Worm (Caenorhabditis elegans): ENCODE data around the gene ugt-55.
A peak's percentile ranks its signal among the peaks of the same experiment; 100 is the strongest.

ugt-55 gene

ce11 chrV:12291587-12291986, 35.1 kb downstream of the ugt-55 start, which contains the start of the genes srpa-68 and srh-16 (continued):
- TF ChIP-seq gei-8 (GFP tag; optimal IDR thresholded peaks at IDR 0.05) (no peak), lsy-2 (tag; optimal IDR thresholded peaks at IDR 0.05) (peak; percentile 22 to 94), dpl-1 (GFP tag; optimal IDR thresholded peaks at IDR 0.05) (peak; percentile 99), nhr-28 (tag; optimal IDR thresholded peaks at IDR 0.05) (peak; percentile 72), attf-4 (tag; optimal IDR thresholded peaks at IDR 0.05) (no peak), nhr-10 (tag; optimal IDR thresholded peaks at IDR 0.05) (no peak), mes-2 (tag; optimal IDR thresholded peaks at IDR 0.05; ENCODE audit: poor library complexity, severe bottlenecking) (peak; percentile 93), jun-1 (tag; optimal IDR thresholded peaks at IDR 0.05) (peak; percentile 57), D1046.2 (GFP tag; IDR thresholded peaks at IDR 0.05) (0 out of 2 replicates have a peak, but pooled peaks have one; percentile 67), set-16 (GFP tag; IDR thresholded peaks at IDR 0.05) (no peak), nhr-6 (tag; optimal IDR thresholded peaks at IDR 0.05) (peak; percentile 97), ces-1 (GFP tag; optimal IDR thresholded peaks at IDR 0.05) (no peak), mxl-3 (GFP tag; optimal IDR thresholded peaks at IDR 0.05) (no peak), tag-97 (GFP tag; IDR thresholded peaks at IDR 0.05) (no peak), lin-29 (GFP tag; IDR thresholded peaks at IDR 0.05) (peak; percentile 63), pqm-1 (tag; optimal IDR thresholded peaks at IDR 0.05) (peak; percentile 28), lin-38 (GFP tag; IDR thresholded peaks at IDR 0.05) (peak; percentile 88), mxl-2 (GFP tag; conservative IDR thresholded peaks at IDR 0.05) (no peak), R02D3.7 (tag; optimal IDR thresholded peaks at IDR 0.05) (no peak), zip-2 (tag; optimal IDR thresholded peaks at IDR 0.05) (peak; percentile 78), lin-13 (GFP tag; optimal IDR thresholded peaks at IDR 0.05) (peak; percentile 74), unc-130 (GFP tag; optimal IDR thresholded peaks at IDR 0.05) (peak; percentile 59), daf-12 (tag; optimal IDR thresholded peaks at IDR 0.05) (no peak), ztf-7 (tag; optimal IDR thresholded peaks at IDR 0.05) (peak; percentile 74), lin-15B (tag; optimal IDR thresholded peaks at IDR 0.05) (peak; percentile 37), php-3 (GFP tag; IDR thresholded peaks at IDR 0.05) (no peak), ceh-82 (tag; optimal IDR thresholded peaks at IDR 0.05) (no peak), rbr-2 (tag; optimal IDR thresholded peaks at IDR 0.05) (peak; percentile 89), skn-1 (tag; optimal IDR thresholded peaks at IDR 0.05) (no peak), F26F4.8 (GFP tag; conservative IDR thresholded peaks at IDR 0.05) (no peak), zip-11 (GFP tag; IDR thresholded peaks at IDR 0.05) (no peak), tra-1 (GFP tag; IDR thresholded peaks at IDR 0.05) (0 out of 2 replicates have a peak, but pooled peaks have one; percentile 21), F49E8.2 (tag; optimal IDR thresholded peaks at IDR 0.05; ENCODE audit: borderline replicate concordance) (peak; percentile 69), nhr-76 (tag; optimal IDR thresholded peaks at IDR 0.05) (peak; percentile 14), dmd-6 (GFP tag; IDR thresholded peaks at IDR 0.05) (peak; percentile 79), ctbp-1 (GFP tag; IDR thresholded peaks at IDR 0.05) (peak; percentile 67), zfp-2 (tag; optimal IDR thresholded peaks at IDR 0.05) (no peak), ZK546.5 (tag; optimal IDR thresholded peaks at IDR 0.05) (no peak), ceh-62 (tag; optimal IDR thresholded peaks at IDR 0.05) (no peak), nhr-77 (tag; optimal IDR thresholded peaks at IDR 0.05) (peak; percentile 37), Y5F2A.4 (GFP tag; optimal IDR thresholded peaks at IDR 0.05) (no peak), mdt-29 (GFP tag; IDR thresholded peaks at IDR 0.05) (0 out of 2 replicates have a peak, but pooled peaks have one; percentile 26), T26A8.4 (GFP tag; IDR thresholded peaks at IDR 0.05) (peak; percentile 89), lim-7 (GFP tag; IDR thresholded peaks at IDR 0.05) (no peak), T20F7.1 (GFP tag; optimal IDR thresholded peaks at IDR 0.05) (peak; percentile 86), ceh-20 (GFP tag; IDR thresholded peaks at IDR 0.05) (peak; percentile 87), madf-5 (GFP tag; IDR thresholded peaks at IDR 0.05) (no peak), zag-1 (tag; optimal IDR thresholded peaks at IDR 0.05) (no peak), ZK337.2 (GFP tag; IDR thresholded peaks at IDR 0.05) (no peak), ceh-28 (tag; optimal IDR thresholded peaks at IDR 0.05) (no peak), cey-2 (tag; optimal IDR thresholded peaks at IDR 0.05; ENCODE audit: borderline replicate concordance, insufficient read depth) (no peak), Y105C5A.15 (GFP tag; IDR thresholded peaks at IDR 0.05) (no peak), daf-19 (GFP tag; conservative IDR thresholded peaks at IDR 0.05) (0 out of 2 replicates have a peak, but pooled peaks have one; percentile 17)

All from whole organism, L4 larva.